Worm (Caenorhabditis elegans) whole organism, mixed stage, embryonic: Measurements from ENCODE around the gene T09B9.4.

Experiments
- elt-1 ChIP-seq: sonication (generic microtip); optimal IDR thresholded peaks from 2 replicates; lab custom pipeline; 2017; ENCODE audit warnings: missing genetic modification characterization, mild to moderate bottlenecking, missing compliant biosample characterization, antibody characterized with exemption, moderate library complexity, borderline replicate concordance; ENCODE audit not compliant: insufficient read depth
- flh-1 ChIP-seq: fragments of 200-800 bp; sonication (Bioruptor generic); optimal IDR thresholded peaks from 2 replicates; lab custom pipeline; 2018; ENCODE audit warnings: mild to moderate bottlenecking, missing genetic modification characterization, moderate library complexity, missing compliant biosample characterization
- lin-13 ChIP-seq: fragments of 150-350 bp; optimal IDR thresholded peaks from 2 replicates; lab custom pipeline; 2014; ENCODE audit warnings: missing biosample characterization, missing genetic modification characterization
- mep-1 ChIP-seq: fragments of 150-350 bp; optimal IDR thresholded peaks from 2 replicates; lab custom pipeline; 2017; ENCODE audit warnings: missing biosample characterization, missing genetic modification reagents, missing genetic modification characterization, inconsistent platforms
- nhr-28 ChIP-seq: fragments of 150-350 bp; optimal IDR thresholded peaks from 2 replicates; lab custom pipeline; 2014; ENCODE audit warnings: missing biosample characterization, missing genetic modification characterization
- nhr-76 ChIP-seq: sonication (generic microtip); optimal IDR thresholded peaks from 2 replicates; lab custom pipeline; 2017; ENCODE audit warnings: missing biosample characterization, missing genetic modification characterization
- snpc-4 ChIP-seq: fragments of 150-350 bp; optimal IDR thresholded peaks from 2 replicates; lab custom pipeline; 2014; ENCODE audit warnings: missing biosample characterization, missing genetic modification characterization
- unc-39 ChIP-seq: fragments of 150-350 bp; optimal IDR thresholded peaks from 2 replicates; lab custom pipeline; 2014; ENCODE audit warnings: missing biosample characterization, missing genetic modification characterization
- unc-62 ChIP-seq: fragments of 150-350 bp; optimal IDR thresholded peaks from 2 replicates; lab custom pipeline; 2014; ENCODE audit warnings: missing biosample characterization, missing genetic modification reagents, missing genetic modification characterization

- TF ChIP-seq snpc-4 (tag; lab: Kevin White, UChicago) (no peak), elt-1 (no peak), nhr-76 (no peak), nhr-28 (tag; lab: Kevin White, UChicago) (no peak), flh-1 (GFP tag; lab: Kevin White, UChicago) (no peak), lin-13 (tag; lab: Kevin White, UChicago) (no peak), mep-1 (tag; lab: Kevin White, UChicago) (no peak), unc-62 (GFP tag; lab: Kevin White, UChicago) (no peak), unc-39 (no peak)
Observed at ce11 chrX:9763903-9764302, 10.2 kb downstream of the T09B9.4 start.
